Fruit fly (Drosophila melanogaster): ENCODE measurements around the gene Msp300.

Msp300 gene

DNA sequence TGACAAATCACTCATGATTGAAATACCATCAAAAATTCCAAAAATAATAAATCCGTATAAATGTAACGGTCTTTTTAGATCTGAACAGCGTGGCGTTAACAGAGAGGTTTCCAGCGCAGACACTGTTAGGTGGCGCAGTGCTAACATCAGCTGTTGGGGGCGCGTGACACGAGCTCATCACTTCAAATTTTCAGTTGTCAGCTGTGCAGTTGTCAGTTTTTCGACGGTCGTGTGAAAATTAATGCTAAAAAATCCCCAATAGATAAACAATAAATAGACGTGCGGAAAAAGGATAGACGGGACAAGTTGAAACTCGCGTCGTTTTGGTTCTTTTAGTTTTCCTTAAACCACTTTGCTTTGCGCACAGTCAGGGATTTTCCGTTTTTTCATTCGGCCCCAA, 4.5 kb upstream of the Msp300 start, which contains the start of gene CG4230 (continued):
- TF ChIP-seq CG12104 (GFP tag; optimal IDR thresholded peaks at IDR 0.05), result no peak
- TF ChIP-seq zen2 (GFP tag; IDR thresholded peaks at IDR 0.05; ENCODE audit: partially characterized antibody), result peak; percentile 69; the same call in 2 of the 3 replicates
- TF ChIP-seq vfl (GFP tag; optimal IDR thresholded peaks at IDR 0.05), result no peak
- TF ChIP-seq CG12391 (tag; optimal IDR thresholded peaks at IDR 0.05), result no peak
- TF ChIP-seq Rfx (GFP tag; IDR thresholded peaks at IDR 0.05), result no peak
- TF ChIP-seq CG8765 (GFP tag; IDR thresholded peaks at IDR 0.05), result no peak
- no peak for TF ChIP-seq mam (GFP tag; optimal IDR thresholded peaks at IDR 0.05)
- peak; percentile 1 for TF ChIP-seq nmo (GFP tag; optimal IDR thresholded peaks at IDR 0.05)
- no peak for TF ChIP-seq HmgD (GFP tag; optimal IDR thresholded peaks at IDR 0.05)
- peak; percentile 55; the same call in 1 of the 2 replicates for TF ChIP-seq chm (GFP tag; IDR thresholded peaks at IDR 0.05)
- TF ChIP-seq ttk (GFP tag; IDR thresholded peaks at IDR 0.05), result no peak
- no peak for TF ChIP-seq CG3065 (GFP tag; optimal IDR thresholded peaks at IDR 0.05)
- no peak for TF ChIP-seq CG4424 (GFP tag; optimal IDR thresholded peaks at IDR 0.05)
- no peak for TF ChIP-seq Atf3 (GFP tag; optimal IDR thresholded peaks at IDR 0.05)
- no peak for TF ChIP-seq Nf-YB (GFP tag; optimal IDR thresholded peaks at IDR 0.05)
- no peak for TF ChIP-seq dan (GFP tag; IDR thresholded peaks at IDR 0.05)
- peak; percentile 36 for TF ChIP-seq CG17568 (GFP tag; optimal IDR thresholded peaks at IDR 0.05)
- TF ChIP-seq salm (tag; optimal IDR thresholded peaks at IDR 0.05), result no peak
- TF ChIP-seq sob (GFP tag; IDR thresholded peaks at IDR 0.05), result no peak
- TF ChIP-seq amos (GFP tag; IDR thresholded peaks at IDR 0.05; ENCODE audit: partially characterized antibody), result peak; percentile 92
- no peak for TF ChIP-seq Tbp (GFP tag; optimal IDR thresholded peaks at IDR 0.05)
- no peak for TF ChIP-seq CG13624 (GFP tag; optimal IDR thresholded peaks at IDR 0.05)
- no peak for TF ChIP-seq Vsx1 (GFP tag; optimal IDR thresholded peaks at IDR 0.05)
- peak; percentile 79 for TF ChIP-seq sna (GFP tag; IDR thresholded peaks at IDR 0.05; ENCODE audit: partially characterized antibody)
- TF ChIP-seq Dfd (GFP tag; optimal IDR thresholded peaks at IDR 0.05), result no peak
- no peak for TF ChIP-seq CG3995 (GFP tag; optimal IDR thresholded peaks at IDR 0.05)
- peak; percentile 36; the same call in 1 of the 2 replicates for TF ChIP-seq E2f2 (GFP tag; IDR thresholded peaks at IDR 0.05)
- no peak for TF ChIP-seq luna (GFP tag; optimal IDR thresholded peaks at IDR 0.05)
- TF ChIP-seq p53 (GFP tag; optimal IDR thresholded peaks at IDR 0.05), result no peak
- TF ChIP-seq gfzf (GFP tag; optimal IDR thresholded peaks at IDR 0.05), result peak; percentile 39
- no peak for TF ChIP-seq Gug (GFP tag; IDR thresholded peaks at IDR 0.05)
- no peak for TF ChIP-seq jumu (GFP tag; optimal IDR thresholded peaks at IDR 0.05)
- TF ChIP-seq CG2712 (tag; optimal IDR thresholded peaks at IDR 0.05), result peak; percentile 30
- TF ChIP-seq CG1603 (tag; optimal IDR thresholded peaks at IDR 0.05), result peak; percentile 53
- no peak for TF ChIP-seq CG8290 (GFP tag; optimal IDR thresholded peaks at IDR 0.05)
- TF ChIP-seq CG8290 (tag; optimal IDR thresholded peaks at IDR 0.05), result peak in 1 of 2 experiments; percentile 45
- TF ChIP-seq MESR4 (GFP tag; optimal IDR thresholded peaks at IDR 0.05), result peak; percentile 56
- no peak for TF ChIP-seq CG11093 (GFP tag; IDR thresholded peaks at IDR 0.05)
- no peak for TF ChIP-seq ara (GFP tag; IDR thresholded peaks at IDR 0.05)
- no peak for TF ChIP-seq nau (GFP tag; optimal IDR thresholded peaks at IDR 0.05)
- TF ChIP-seq CHES-1-like (GFP tag; optimal IDR thresholded peaks at IDR 0.05), result no peak
- TF ChIP-seq Adf1 (GFP tag; IDR thresholded peaks at IDR 0.05), result no peak
- peak; percentile 14 for TF ChIP-seq Dp (GFP tag; optimal IDR thresholded peaks at IDR 0.05)
- TF ChIP-seq sens (GFP tag), result peak; percentile 64
- peak; percentile 86 for TF ChIP-seq CG17186 (GFP tag; optimal IDR thresholded peaks at IDR 0.05)
- peak; percentile 6 for TF ChIP-seq Ets97D (GFP tag; optimal IDR thresholded peaks at IDR 0.05)
- TF ChIP-seq aop (GFP tag; IDR thresholded peaks at IDR 0.05), result no peak
- TF ChIP-seq zfh2 (GFP tag; optimal IDR thresholded peaks at IDR 0.05), result no peak
- no peak for TF ChIP-seq tx (GFP tag; optimal IDR thresholded peaks at IDR 0.05)
- no peak for TF ChIP-seq da (GFP tag; optimal IDR thresholded peaks at IDR 0.05)
- TF ChIP-seq sc (optimal IDR thresholded peaks at IDR 0.05), result no peak
- no peak for TF ChIP-seq sc (GFP tag; optimal IDR thresholded peaks at IDR 0.05)
- TF ChIP-seq CTCF (GFP tag; optimal IDR thresholded peaks at IDR 0.05), result peak; percentile 54
- peak; percentile 71 for TF ChIP-seq pzg (GFP tag; optimal IDR thresholded peaks at IDR 0.05)

Measured in whole organism, embryonic.